Worm (Caenorhabditis elegans) whole organism, late embryonic: ENCODE measurements around the gene ZK742.3.
A peak's percentile ranks its signal among the peaks of the same experiment; 100 is the strongest.

Experiments
- K02D7.2 ChIP-seq: sonication (generic microtip); optimal IDR thresholded peaks from 2 replicates; lab custom pipeline; 2017; ENCODE audit warnings: mild to moderate bottlenecking, missing genetic modification characterization, missing compliant biosample characterization
- Y22D7AL.16 ChIP-seq: sonication (generic microtip); optimal IDR thresholded peaks from 2 replicates; lab custom pipeline; 2016; ENCODE audit warnings: missing genetic modification characterization, missing compliant biosample characterization
- ama-1 ChIP-seq: fragments of 150-350 bp; optimal IDR thresholded peaks from 2 replicates; lab custom pipeline; 2014
- ceh-18 ChIP-seq: sonication (generic microtip); optimal IDR thresholded peaks from 2 replicates; lab custom pipeline; 2016; ENCODE audit warnings: missing genetic modification characterization, missing compliant biosample characterization
- ceh-19 ChIP-seq: fragments of 200-800 bp; sonication (Bioruptor generic); optimal IDR thresholded peaks from 2 replicates; lab custom pipeline; 2018; ENCODE audit warnings: mild to moderate bottlenecking, missing genetic modification characterization, missing compliant biosample characterization
- ceh-22 ChIP-seq: sonication (generic microtip); optimal IDR thresholded peaks from 2 replicates; lab custom pipeline; 2017; ENCODE audit warnings: missing biosample characterization, missing genetic modification characterization
- ceh-24 ChIP-seq: sonication (generic microtip); optimal IDR thresholded peaks from 2 replicates; lab custom pipeline; 2016; ENCODE audit warnings: mild to moderate bottlenecking, missing genetic modification characterization, missing compliant biosample characterization
- ceh-30 ChIP-seq: fragments of 150-350 bp; optimal IDR thresholded peaks from 2 replicates; lab custom pipeline; 2014; ENCODE audit warnings: missing biosample characterization, missing genetic modification characterization
- ceh-31 ChIP-seq: sonication (generic microtip); optimal IDR thresholded peaks from 2 replicates; lab custom pipeline; 2016; ENCODE audit warnings: missing genetic modification characterization, missing compliant biosample characterization
- ceh-34 ChIP-seq: sonication (generic microtip); optimal IDR thresholded peaks from 2 replicates; lab custom pipeline; 2016; ENCODE audit warnings: mild to moderate bottlenecking, missing genetic modification characterization, missing compliant biosample characterization
- ceh-45 ChIP-seq: fragments of 200-800 bp; sonication (Bioruptor generic); IDR thresholded peaks from 2 replicates; pipeline ENCODE4 v1.3.6; 2022; ENCODE audit warnings: missing genetic modification reagents, missing genetic modification characterization, missing compliant biosample characterization
- ceh-48 ChIP-seq: sonication (generic microtip); optimal IDR thresholded peaks from 2 replicates; lab custom pipeline; 2016; ENCODE audit warnings: missing genetic modification characterization, inconsistent platforms, missing compliant biosample characterization
- che-1 ChIP-seq: sonication (generic microtip); optimal IDR thresholded peaks from 2 replicates; lab custom pipeline; 2016; ENCODE audit warnings: mild to moderate bottlenecking, missing genetic modification characterization, missing compliant biosample characterization
- dve-1 ChIP-seq: sonication (generic microtip); optimal IDR thresholded peaks from 2 replicates; lab custom pipeline; 2017; ENCODE audit warnings: antibody characterized with exemption, mild to moderate bottlenecking, missing genetic modification characterization, missing compliant biosample characterization
- elt-4 ChIP-seq: sonication (generic microtip); optimal IDR thresholded peaks from 2 replicates; lab custom pipeline; 2016; ENCODE audit warnings: missing genetic modification characterization, missing compliant biosample characterization
- eyg-1 ChIP-seq: sonication (generic microtip); optimal IDR thresholded peaks from 2 replicates; lab custom pipeline; 2016; ENCODE audit warnings: missing genotype, missing genetic modification characterization, missing compliant biosample characterization
- hlh-30 ChIP-seq: sonication (generic microtip); optimal IDR thresholded peaks from 2 replicates; lab custom pipeline; 2017; ENCODE audit warnings: antibody characterized with exemption, missing genetic modification characterization, missing compliant biosample characterization; ENCODE audit not compliant: insufficient read depth
- hlh-6 ChIP-seq: sonication (generic microtip); optimal IDR thresholded peaks from 2 replicates; lab custom pipeline; 2016; ENCODE audit warnings: missing genotype, missing genetic modification characterization, missing compliant biosample characterization
- hlh-8 ChIP-seq: sonication (generic microtip); optimal IDR thresholded peaks from 2 replicates; lab custom pipeline; 2016; ENCODE audit warnings: missing genotype, missing genetic modification characterization, missing compliant biosample characterization
- lim-6 ChIP-seq: sonication (generic microtip); optimal IDR thresholded peaks from 2 replicates; lab custom pipeline; 2016; ENCODE audit warnings: missing genetic modification characterization, missing compliant biosample characterization
- madf-2 ChIP-seq: sonication (generic microtip); optimal IDR thresholded peaks from 2 replicates; lab custom pipeline; 2017; ENCODE audit warnings: missing genetic modification characterization, missing compliant biosample characterization
- mec-3 ChIP-seq: sonication (generic microtip); optimal IDR thresholded peaks from 2 replicates; lab custom pipeline; 2016; ENCODE audit warnings: borderline replicate concordance, missing genetic modification characterization, missing compliant biosample characterization
- nfya-1 ChIP-seq: sonication (generic microtip); optimal IDR thresholded peaks from 2 replicates; lab custom pipeline; 2017; ENCODE audit warnings: missing genetic modification characterization, mild to moderate bottlenecking, missing compliant biosample characterization, antibody characterized with exemption, moderate library complexity
- npax-4 ChIP-seq: sonication (generic microtip); optimal IDR thresholded peaks from 2 replicates; lab custom pipeline; 2016; ENCODE audit warnings: missing genetic modification characterization, missing compliant biosample characterization
- pag-3 ChIP-seq: sonication (generic microtip); optimal IDR thresholded peaks from 2 replicates; lab custom pipeline; 2016; ENCODE audit warnings: missing compliant biosample characterization, missing genetic modification characterization, borderline replicate concordance
- pat-9 ChIP-seq: fragments of 200-800 bp; sonication (Bioruptor generic); optimal IDR thresholded peaks from 2 replicates; lab custom pipeline; 2018; ENCODE audit warnings: mild to moderate bottlenecking, missing genetic modification characterization, moderate library complexity, missing compliant biosample characterization
- pha-4 ChIP-seq: fragments of 150-350 bp; optimal IDR thresholded peaks from 2 replicates; lab custom pipeline; 2018; ENCODE audit warnings: missing biosample characterization, missing genetic modification reagents, missing genetic modification characterization
- pqm-1 ChIP-seq: sonication (generic microtip); optimal IDR thresholded peaks from 2 replicates; lab custom pipeline; 2016; ENCODE audit warnings: missing genetic modification characterization, missing compliant biosample characterization
- pros-1 ChIP-seq: fragments of 150-350 bp; optimal IDR thresholded peaks from 2 replicates; lab custom pipeline; 2014; ENCODE audit warnings: missing biosample characterization, missing genetic modification reagents, missing genetic modification characterization
- ref-2 ChIP-seq: sonication (generic microtip); optimal IDR thresholded peaks from 2 replicates; lab custom pipeline; 2016; ENCODE audit warnings: missing genetic modification characterization, missing compliant biosample characterization
- sdc-2 ChIP-seq: sonication (generic microtip); optimal IDR thresholded peaks from 2 replicates; lab custom pipeline; 2016; ENCODE audit warnings: missing genotype, missing genetic modification characterization, missing compliant biosample characterization
- sox-4 ChIP-seq: sonication (generic microtip); optimal IDR thresholded peaks from 2 replicates; lab custom pipeline; 2017; ENCODE audit warnings: mild to moderate bottlenecking, missing genetic modification characterization, inconsistent platforms, missing compliant biosample characterization
- tbx-7 ChIP-seq: sonication (generic microtip); optimal IDR thresholded peaks from 2 replicates; lab custom pipeline; 2016; ENCODE audit warnings: missing genotype, missing genetic modification characterization, missing compliant biosample characterization
- ttx-3 ChIP-seq: sonication (generic microtip); optimal IDR thresholded peaks from 2 replicates; lab custom pipeline; 2016; ENCODE audit warnings: missing genetic modification reagents, missing genetic modification characterization, missing compliant biosample characterization
- unc-42 ChIP-seq: sonication (generic microtip); optimal IDR thresholded peaks from 2 replicates; lab custom pipeline; 2016; ENCODE audit warnings: missing genotype, missing genetic modification characterization, missing compliant biosample characterization
- unc-55 ChIP-seq: sonication (generic microtip); optimal IDR thresholded peaks from 2 replicates; lab custom pipeline; 2017; ENCODE audit warnings: missing biosample characterization, missing genetic modification reagents, missing genetic modification characterization
- unc-86 ChIP-seq: sonication (generic microtip); optimal IDR thresholded peaks from 2 replicates; lab custom pipeline; 2016; ENCODE audit warnings: missing genetic modification characterization, missing compliant biosample characterization
- zip-5 ChIP-seq: sonication (generic microtip); optimal IDR thresholded peaks from 2 replicates; lab custom pipeline; 2016; ENCODE audit warnings: missing genetic modification characterization, missing compliant biosample characterization

The ZK742.3 gene

ce11 chrV:7839485-7839884 is 29.8 kb upstream of the ZK742.3 start, which contains the start of gene C37C3.12:
Gene C37C3.12 (minus strand): TSS chrV:7839585.
- TF ChIP-seq ama-1 (lab: Kevin White, UChicago) (no peak), zip-5 (tag; lab: Kevin White, UChicago) (no peak), hlh-6 (no peak), Y22D7AL.16 (tag; lab: Kevin White, UChicago) (no peak), che-1 (tag; lab: Kevin White, UChicago) (no peak), unc-86 (no peak), ceh-45 (no peak), pqm-1 (no peak), pag-3 (no peak)

- no peak for TF ChIP-seq dve-1 (tag; lab: Kevin White, UChicago)
- TF ChIP-seq pha-4 (tag; lab: Kevin White, UChicago): no peak
- TF ChIP-seq madf-2 (tag; lab: Kevin White, UChicago): no peak
- no peak for TF ChIP-seq sdc-2 (tag; lab: Kevin White, UChicago)
- TF ChIP-seq ceh-45: no peak
- TF ChIP-seq eyg-1 (tag; lab: Kevin White, UChicago): no peak
- no peak for TF ChIP-seq ceh-48
- TF ChIP-seq ceh-18 (tag; lab: Kevin White, UChicago): no peak
- TF ChIP-seq tbx-7 (tag; lab: Kevin White, UChicago): no peak
- TF ChIP-seq elt-4 (tag; lab: Kevin White, UChicago): no peak
These were observed 28.1 kb upstream of the ZK742.3 start, which contains the start of gene ttr-33 for ce11 chrV:7837809-7838208. Gene ttr-33 (minus strand): TSS chrV:7837909.

ce11 chrV:7836911-7837310 is 27.2 kb upstream of the ZK742.3 start, which contains the start of gene txt-5:
Gene txt-5 (minus strand): TSS chrV:7837134.
- TF ChIP-seq pat-9 (tag; lab: Kevin White, UChicago): no peak
- TF ChIP-seq hlh-30 (tag; lab: Kevin White, UChicago): peak; percentile 39

- no peak for TF ChIP-seq mec-3 (tag; lab: Kevin White, UChicago)
- no peak for TF ChIP-seq ttx-3 (tag; lab: Kevin White, UChicago)
- no peak for TF ChIP-seq lim-6 (tag; lab: Kevin White, UChicago)
These were observed 21.2 kb upstream of the ZK742.3 start for ce11 chrV:7830952-7831351.

- TF ChIP-seq pag-3 (no peak), pqm-1 (no peak), ceh-22 (tag; lab: Kevin White, UChicago) (no peak), lim-6 (tag; lab: Kevin White, UChicago) (no peak), pat-9 (tag; lab: Kevin White, UChicago) (no peak), npax-4 (no peak), pros-1 (tag; lab: Kevin White, UChicago) (no peak), unc-42 (no peak), hlh-30 (tag; lab: Kevin White, UChicago) (no peak), ceh-34 (tag; lab: Kevin White, UChicago) (no peak), ref-2 (no peak), nfya-1 (tag; lab: Kevin White, UChicago) (no peak), ceh-24 (tag; lab: Kevin White, UChicago) (no peak), ceh-30 (tag; lab: Kevin White, UChicago) (no peak), unc-86 (no peak), hlh-6 (no peak)
These were observed 17.2 kb upstream of the ZK742.3 start, which contains the start of gene mig-6 for ce11 chrV:7826917-7827316. Gene mig-6 (plus strand): TSS chrV:7827217.

- TF ChIP-seq K02D7.2: no peak
- no peak for TF ChIP-seq ceh-31
- no peak for TF ChIP-seq ceh-19
- TF ChIP-seq pha-4 (tag; lab: Kevin White, UChicago): no peak
- no peak for TF ChIP-seq ceh-22 (tag; lab: Kevin White, UChicago)
- TF ChIP-seq hlh-8 (tag; lab: Kevin White, UChicago): peak; percentile 64
- TF ChIP-seq unc-55 (GFP tag; lab: Kevin White, UChicago): peak; percentile 3
- TF ChIP-seq sox-4 (tag; lab: Kevin White, UChicago): no peak
- TF ChIP-seq, all 69 proteins: peak for 2
These were observed 16.6 kb upstream of the ZK742.3 start for ce11 chrV:7826362-7826761.
